Fruit fly (Drosophila melanogaster) whole organism, embryonic: ENCODE measurements around the gene SuUR.

ENCODE experiments used
- Antp ChIP-seq: fragments of 200-800 bp; sonication (Bioruptor generic); optimal IDR thresholded peaks from 3 replicates; lab custom pipeline; 2016; ENCODE audit warnings: missing biosample characterization, missing genetic modification characterization
- CG12155 ChIP-seq: fragments of 200-800 bp; sonication (Bioruptor generic); optimal IDR thresholded peaks from 3 replicates; lab custom pipeline; 2016; ENCODE audit warnings: missing biosample characterization, missing genetic modification characterization
- H15 ChIP-seq: fragments of 200-800 bp; sonication (Bioruptor generic); IDR thresholded peaks from 3 replicates; pipeline ENCODE4 v1.3.6; 2022; ENCODE audit warnings: missing biosample characterization, missing genetic modification characterization
- bbx ChIP-seq: fragments of 200-800 bp; sonication (Bioruptor generic); IDR thresholded peaks from 2 replicates; pipeline ENCODE4 v1.3.6; 2022; ENCODE audit warnings: missing biosample characterization, missing genetic modification characterization; ENCODE audit not compliant: partially characterized antibody
- psq ChIP-seq: fragments of 200-800 bp; sonication (Bioruptor generic); optimal IDR thresholded peaks from 2 replicates; lab custom pipeline; 2017; ENCODE audit warnings: missing biosample characterization, missing genetic modification characterization

dm6 chr3L:11051271-11051670 is 13.5 kb upstream of the SuUR start, which contains the start of gene CG43693:
- TF ChIP-seq bbx (no peak), CG12155 (GFP tag; lab: Kevin White, UChicago) (no peak), psq (no peak), H15 (GFP tag; lab: Robert Waterston, UW) (no peak), Antp (GFP tag; lab: Kevin White, UChicago) (no peak)
